Fruit fly (Drosophila melanogaster) whole organism, embryonic: ENCODE measurements around the gene Tim9b.
A peak's percentile ranks its signal among the peaks of the same experiment; 100 is the strongest.

Experiments
- Antp ChIP-seq: fragments of 200-800 bp; sonication (Bioruptor generic); optimal IDR thresholded peaks from 3 replicates; lab custom pipeline; 2016; ENCODE audit warnings: missing biosample characterization, missing genetic modification characterization
- Awh ChIP-seq: fragments of 200-800 bp; sonication (Bioruptor generic); IDR thresholded peaks from 2 replicates; pipeline ENCODE4, ENCODE4 v1.3.6; 2022; ENCODE audit warnings: missing biosample characterization, missing genetic modification characterization
- C15 ChIP-seq: fragments of 200-800 bp; sonication (Bioruptor generic); IDR thresholded peaks from 3 replicates; pipeline ENCODE4 v1.3.6; 2022; ENCODE audit warnings: missing biosample characterization, missing genetic modification characterization
- CG10366 ChIP-seq: fragments of 200-800 bp; sonication (Bioruptor generic); IDR thresholded peaks from 2 replicates; pipeline ENCODE4 v1.3.6; 2022; ENCODE audit warnings: missing biosample characterization, missing genetic modification characterization
- CG11398 ChIP-seq: fragments of 200-800 bp; sonication (Bioruptor generic); optimal IDR thresholded peaks from 2 replicates; lab custom pipeline; 2016; ENCODE audit warnings: missing biosample characterization, missing genetic modification characterization
- CG11696 ChIP-seq: fragments of 200-800 bp; sonication (Bioruptor generic); IDR thresholded peaks from 2 replicates; pipeline ENCODE4 v1.3.6; 2022; ENCODE audit warnings: missing biosample characterization, missing genetic modification characterization
- CG11723 ChIP-seq: fragments of 200-800 bp; sonication (Bioruptor generic); optimal IDR thresholded peaks from 2 replicates; lab custom pipeline; 2017; ENCODE audit warnings: missing biosample characterization, mild to moderate bottlenecking, missing genetic modification characterization
- CG12104 ChIP-seq: fragments of 200-800 bp; sonication (Bioruptor generic); optimal IDR thresholded peaks from 3 replicates; lab custom pipeline; 2016; ENCODE audit warnings: missing biosample characterization, missing genetic modification characterization
- CG13424 ChIP-seq: fragments of 200-800 bp; sonication (Bioruptor generic); optimal IDR thresholded peaks from 2 replicates; lab custom pipeline; 2019; ENCODE audit warnings: missing biosample characterization, mild to moderate bottlenecking, missing genetic modification characterization, moderate library complexity
- CG14441 ChIP-seq: fragments of 200-800 bp; sonication (Bioruptor generic); IDR thresholded peaks from 2 replicates; pipeline ENCODE4 v1.3.6; 2022; ENCODE audit warnings: missing biosample characterization, missing genetic modification characterization
- CG15514 ChIP-seq: fragments of 200-800 bp; sonication (Bioruptor generic); optimal IDR thresholded peaks from 3 replicates; lab custom pipeline; 2017; ENCODE audit warnings: missing biosample characterization, missing genetic modification characterization, mild to moderate bottlenecking, moderate library complexity, missing genetic modification reagents
- CG16779 ChIP-seq: fragments of 200-800 bp; sonication (Bioruptor generic); IDR thresholded peaks from 2 replicates; pipeline ENCODE4 v1.3.6; 2022; ENCODE audit warnings: missing biosample characterization, missing genetic modification characterization
- CG16815 ChIP-seq: fragments of 200-800 bp; sonication (Bioruptor generic); optimal IDR thresholded peaks from 3 replicates; lab custom pipeline; 2017; ENCODE audit warnings: missing biosample characterization, mild to moderate bottlenecking, missing genetic modification characterization
- CG16863 ChIP-seq: fragments of 200-800 bp; sonication (Bioruptor generic); optimal IDR thresholded peaks from 3 replicates; lab custom pipeline; 2016; ENCODE audit warnings: missing biosample characterization, missing genetic modification characterization
- CG17328 ChIP-seq: fragments of 200-800 bp; sonication (Bioruptor generic); IDR thresholded peaks from 2 replicates; pipeline ENCODE4 v1.3.6; 2022; ENCODE audit warnings: missing biosample characterization, missing genetic modification characterization
- CG17829 ChIP-seq: fragments of 200-800 bp; optimal IDR thresholded peaks from 2 replicates; lab custom pipeline; 2019; ENCODE audit warnings: missing biosample characterization, mild to moderate bottlenecking, missing genetic modification characterization, moderate library complexity
- CG30403 ChIP-seq: fragments of 200-800 bp; sonication (Bioruptor generic); optimal IDR thresholded peaks from 3 replicates; lab custom pipeline; 2016; ENCODE audit warnings: missing biosample characterization, missing genetic modification characterization
- CG4404 ChIP-seq: fragments of 200-800 bp; sonication (Bioruptor generic); IDR thresholded peaks from 2 replicates; pipeline ENCODE4 v1.3.6; 2022; ENCODE audit warnings: missing biosample characterization, missing genetic modification characterization
- CG4617 ChIP-seq: fragments of 200-800 bp; sonication (Bioruptor generic); optimal IDR thresholded peaks from 3 replicates; lab custom pipeline; 2016; ENCODE audit warnings: missing biosample characterization, missing genetic modification characterization, borderline replicate concordance
- CG6654 ChIP-seq: fragments of 200-800 bp; sonication (Bioruptor generic); optimal IDR thresholded peaks from 2 replicates; lab custom pipeline; 2017; ENCODE audit warnings: missing biosample characterization, mild to moderate bottlenecking, missing genetic modification characterization
- CG6683 ChIP-seq: fragments of 200-800 bp; sonication (Bioruptor generic); optimal IDR thresholded peaks from 2 replicates; lab custom pipeline; 2017; ENCODE audit warnings: missing biosample characterization, mild to moderate bottlenecking, missing genetic modification characterization, missing genetic modification reagents
- CG6791 ChIP-seq: fragments of 200-800 bp; sonication (Bioruptor generic); IDR thresholded peaks from 3 replicates; pipeline ENCODE4 v1.3.6; 2022; ENCODE audit warnings: missing biosample characterization, missing genetic modification characterization; ENCODE audit not compliant: partially characterized antibody
- CG7963 ChIP-seq: fragments of 200-800 bp; sonication (Bioruptor generic); IDR thresholded peaks from 3 replicates; pipeline ENCODE4 v1.3.6; 2022; ENCODE audit warnings: missing biosample characterization, missing genetic modification characterization; ENCODE audit not compliant: partially characterized antibody
- CG7987 ChIP-seq: fragments of 200-800 bp; sonication (Bioruptor generic); optimal IDR thresholded peaks from 2 replicates; lab custom pipeline; 2018; ENCODE audit warnings: missing biosample characterization, mild to moderate bottlenecking, missing genetic modification characterization, moderate library complexity
- Dad ChIP-seq: fragments of 200-800 bp; sonication (Bioruptor generic); optimal IDR thresholded peaks from 3 replicates; lab custom pipeline; 2016; ENCODE audit warnings: missing biosample characterization, missing genetic modification characterization
- Fer1 ChIP-seq: fragments of 200-800 bp; sonication (Bioruptor generic); optimal IDR thresholded peaks from 2 replicates; lab custom pipeline; 2017; ENCODE audit warnings: missing biosample characterization, mild to moderate bottlenecking, missing genetic modification characterization
- MTF-1 ChIP-seq: fragments of 200-800 bp; sonication (Bioruptor generic); optimal IDR thresholded peaks from 2 replicates; lab custom pipeline; 2018; ENCODE audit warnings: missing biosample characterization, mild to moderate bottlenecking, missing genetic modification characterization, borderline replicate concordance
- Meics ChIP-seq: fragments of 200-800 bp; sonication (Bioruptor generic); optimal IDR thresholded peaks from 2 replicates; lab custom pipeline; 2017; ENCODE audit warnings: missing biosample characterization, mild to moderate bottlenecking, missing genetic modification characterization
- Myb ChIP-seq: fragments of 200-800 bp; sonication (Bioruptor generic); optimal IDR thresholded peaks from 2 replicates; lab custom pipeline; 2016; ENCODE audit warnings: missing biosample characterization, missing genetic modification characterization
- NK7.1 ChIP-seq: fragments of 200-800 bp; sonication (Bioruptor generic); optimal IDR thresholded peaks from 3 replicates; lab custom pipeline; 2016; ENCODE audit warnings: missing biosample characterization, missing genetic modification characterization
- Ptx1 ChIP-seq: fragments of 200-800 bp; sonication (Bioruptor generic); IDR thresholded peaks from 2 replicates; pipeline ENCODE4 v1.3.6; 2022; ENCODE audit warnings: missing biosample characterization, missing genetic modification characterization
- ato ChIP-seq: fragments of 200-800 bp; sonication (Bioruptor generic); IDR thresholded peaks from 2 replicates; pipeline ENCODE4 v1.3.6; 2022; ENCODE audit warnings: missing biosample characterization, missing genetic modification characterization; ENCODE audit not compliant: partially characterized antibody
- bsh ChIP-seq, 2 experiments: fragments of 200-800 bp; sonication (Bioruptor generic); optimal IDR thresholded peaks; 2 replicates each; lab custom pipeline; 2017 to 2018; ENCODE audit warnings: mild to moderate bottlenecking in 2 of 2, missing biosample characterization in 2 of 2, missing genetic modification characterization in 2 of 2, moderate library complexity in 1 of 2
- btn ChIP-seq: fragments of 200-800 bp; sonication (Bioruptor generic); optimal IDR thresholded peaks from 2 replicates; lab custom pipeline; 2016; ENCODE audit warnings: missing biosample characterization, missing genetic modification characterization
- cas ChIP-seq: fragments of 200-800 bp; sonication (Bioruptor generic); IDR thresholded peaks from 2 replicates; pipeline ENCODE4 v1.3.6; 2022; ENCODE audit warnings: missing biosample characterization, missing genetic modification characterization
- cg ChIP-seq: fragments of 200-800 bp; sonication (Bioruptor generic); optimal IDR thresholded peaks from 3 replicates; lab custom pipeline; 2019; ENCODE audit warnings: missing biosample characterization, mild to moderate bottlenecking, missing genetic modification characterization, moderate library complexity
- croc ChIP-seq: fragments of 200-800 bp; sonication (Bioruptor generic); conservative IDR thresholded peaks from 3 replicates; pipeline ENCODE4 v1.3.6; 2022; ENCODE audit warnings: missing biosample characterization, missing genetic modification characterization
- disco-r ChIP-seq: fragments of 200-800 bp; sonication (Bioruptor generic); optimal IDR thresholded peaks from 2 replicates; lab custom pipeline; 2016; ENCODE audit warnings: missing biosample characterization, missing genetic modification characterization
- gsb ChIP-seq: fragments of 200-800 bp; sonication (Bioruptor generic); IDR thresholded peaks from 2 replicates; pipeline ENCODE4 v1.3.6; 2022; ENCODE audit warnings: missing biosample characterization, missing genetic modification characterization
- jing ChIP-seq: fragments of 200-800 bp; sonication (Bioruptor generic); optimal IDR thresholded peaks from 2 replicates; lab custom pipeline; 2018; ENCODE audit warnings: missing biosample characterization, mild to moderate bottlenecking, missing genetic modification characterization
- knrl ChIP-seq: fragments of 200-800 bp; sonication (Bioruptor generic); IDR thresholded peaks from 3 replicates; pipeline ENCODE4 v1.3.6; 2022; ENCODE audit warnings: missing biosample characterization, missing genetic modification characterization; ENCODE audit not compliant: partially characterized antibody
- lmd ChIP-seq: fragments of 200-800 bp; sonication (Bioruptor generic); IDR thresholded peaks from 2 replicates; pipeline ENCODE4 v1.3.6; 2022; ENCODE audit warnings: missing biosample characterization, missing genetic modification characterization
- nmo ChIP-seq: fragments of 200-800 bp; sonication (Bioruptor generic); optimal IDR thresholded peaks from 2 replicates; lab custom pipeline; 2018; ENCODE audit warnings: missing biosample characterization, mild to moderate bottlenecking, missing genetic modification characterization, moderate library complexity
- nom ChIP-seq: fragments of 200-800 bp; sonication (Bioruptor generic); optimal IDR thresholded peaks from 2 replicates; lab custom pipeline; 2017; ENCODE audit warnings: missing biosample characterization, missing genetic modification characterization, mild to moderate bottlenecking, moderate library complexity, missing genetic modification reagents
- repo ChIP-seq: fragments of 200-800 bp; sonication (Bioruptor generic); optimal IDR thresholded peaks from 2 replicates; lab custom pipeline; 2016; ENCODE audit warnings: missing biosample characterization, missing genetic modification characterization
- seq ChIP-seq: fragments of 200-800 bp; sonication (Bioruptor generic); IDR thresholded peaks from 2 replicates; pipeline ENCODE4 v1.3.6; 2022; ENCODE audit warnings: missing biosample characterization, missing genetic modification characterization
- slbo ChIP-seq: fragments of 200-800 bp; sonication (Bioruptor generic); IDR thresholded peaks from 2 replicates; pipeline ENCODE4 v1.3.6; 2022; ENCODE audit warnings: missing biosample characterization, missing genetic modification characterization
- sr ChIP-seq: fragments of 200-800 bp; sonication (Bioruptor generic); IDR thresholded peaks from 3 replicates; pipeline ENCODE4 v1.3.6; 2022; ENCODE audit warnings: missing biosample characterization, missing genetic modification characterization
- tna ChIP-seq: fragments of 200-800 bp; sonication (Bioruptor generic); IDR thresholded peaks from 2 replicates; pipeline ENCODE4 v1.3.6; 2022; ENCODE audit warnings: missing biosample characterization, missing genetic modification characterization; ENCODE audit not compliant: partially characterized antibody
- wor ChIP-seq: fragments of 200-800 bp; sonication (Bioruptor generic); IDR thresholded peaks from 2 replicates; pipeline ENCODE4 v1.3.6; 2022; ENCODE audit warnings: missing biosample characterization, missing genetic modification characterization
- zfh2 ChIP-seq: fragments of 200-800 bp; sonication (Bioruptor generic); optimal IDR thresholded peaks from 2 replicates; lab custom pipeline; 2016; ENCODE audit warnings: missing biosample characterization, missing genetic modification characterization

Tim9b gene

DNA sequence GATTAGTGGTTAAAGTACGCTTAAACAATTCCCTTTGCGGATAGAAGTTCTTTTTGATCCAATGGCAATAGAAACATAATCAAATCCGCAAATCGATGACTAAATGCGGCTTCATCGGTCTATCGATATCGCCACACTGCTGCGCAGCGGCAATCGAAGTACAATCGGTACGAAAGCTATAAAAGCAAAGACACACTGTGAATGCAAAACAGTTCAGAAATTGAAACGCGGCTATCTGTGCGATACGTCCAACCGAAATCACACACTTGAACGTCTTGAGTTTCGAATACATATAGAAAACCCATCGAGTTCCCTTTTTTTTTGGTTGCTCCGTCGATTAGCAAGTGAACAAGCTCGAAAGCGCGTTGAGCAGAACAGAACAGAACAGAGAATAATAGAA, 13.3 kb downstream of the Tim9b start, which contains the start of gene CG14207 (continued):
- no peak for TF ChIP-seq croc (GFP tag; lab: Robert Waterston, UW)
- TF ChIP-seq tna (GFP tag; lab: Robert Waterston, UW), result peak; percentile 88
- peak in 1 of 2 experiments; percentile 9 for TF ChIP-seq bsh (GFP tag; optimal IDR thresholded peaks at IDR 0.05; lab: Kevin White, UChicago)
- no peak for TF ChIP-seq disco-r (GFP tag; lab: Kevin White, UChicago)
- TF ChIP-seq Awh (GFP tag; lab: Robert Waterston, UW), result no peak
- TF ChIP-seq seq (GFP tag; lab: Robert Waterston, UW), result no peak
- TF ChIP-seq wor (GFP tag; lab: Robert Waterston, UW), result no peak
- TF ChIP-seq slbo (GFP tag; lab: Robert Waterston, UW), result peak; percentile 41; the same call in 1 of the 2 replicates
- TF ChIP-seq Meics (GFP tag; lab: Kevin White, UChicago), result peak; percentile 8
- no peak for TF ChIP-seq repo
- TF ChIP-seq CG6683, result no peak
- no peak for TF ChIP-seq cas (GFP tag; lab: Robert Waterston, UW)
- peak; percentile 9 for TF ChIP-seq MTF-1 (GFP tag; lab: Kevin White, UChicago)
- TF ChIP-seq CG30403 (GFP tag; lab: Kevin White, UChicago), result no peak
- peak; percentile 44 for TF ChIP-seq CG15514 (GFP tag; lab: Kevin White, UChicago)
- no peak for TF ChIP-seq nom
- 0 out of 2 replicates have a peak, but pooled peaks have one; percentile 40 for TF ChIP-seq CG16779 (GFP tag; lab: Robert Waterston, UW)
- no peak for TF ChIP-seq CG11398 (GFP tag; lab: Kevin White, UChicago)
- TF ChIP-seq CG13424 (tag; lab: Kevin White, UChicago), result no peak
- TF ChIP-seq lmd, result no peak
- peak; percentile 82 for TF ChIP-seq ato
- peak; percentile 47; the same call in 1 of the 3 replicates for TF ChIP-seq knrl
- 0 out of 2 replicates have a peak, but pooled peaks have one; percentile 8 for TF ChIP-seq gsb (GFP tag; lab: Robert Waterston, UW)
- TF ChIP-seq Fer1, result peak; percentile 28
- TF ChIP-seq Antp (GFP tag; lab: Kevin White, UChicago), result no peak
- no peak for TF ChIP-seq btn
- no peak for TF ChIP-seq CG16815 (GFP tag; lab: Kevin White, UChicago)
- TF ChIP-seq CG12104 (GFP tag; lab: Kevin White, UChicago), result no peak
- no peak for TF ChIP-seq Ptx1 (GFP tag; lab: Robert Waterston, UW)
- peak; percentile 82 for TF ChIP-seq CG6791 (GFP tag; lab: Robert Waterston, UW)
- TF ChIP-seq CG7987 (GFP tag; lab: Kevin White, UChicago), result peak; percentile 26
- peak; percentile 0 for TF ChIP-seq cg
- no peak for TF ChIP-seq CG17328 (GFP tag; lab: Robert Waterston, UW)
- peak; percentile 28 for TF ChIP-seq Myb (GFP tag; lab: Kevin White, UChicago)
- TF ChIP-seq CG11696 (GFP tag; lab: Robert Waterston, UW), result no peak
- peak; percentile 87 for TF ChIP-seq CG7963 (GFP tag; lab: Robert Waterston, UW)
- TF ChIP-seq CG4404 (GFP tag; lab: Robert Waterston, UW), result no peak
- no peak for TF ChIP-seq zfh2 (GFP tag; lab: Kevin White, UChicago)
- no peak for TF ChIP-seq jing (GFP tag; lab: Kevin White, UChicago)
- no peak for TF ChIP-seq CG16863
- no peak for TF ChIP-seq CG14441 (GFP tag; lab: Robert Waterston, UW)
- no peak for TF ChIP-seq NK7.1 (GFP tag; lab: Kevin White, UChicago)
- 0 out of 3 replicates have a peak, but pooled peaks have one; percentile 12 for TF ChIP-seq sr (GFP tag; lab: Robert Waterston, UW)
- no peak for TF ChIP-seq CG4617 (GFP tag; lab: Kevin White, UChicago)
- no peak for TF ChIP-seq CG17829 (tag; lab: Kevin White, UChicago)
- no peak for TF ChIP-seq nmo
- TF ChIP-seq Dad, result no peak
- no peak for TF ChIP-seq CG10366 (GFP tag; lab: Robert Waterston, UW)
- no peak for TF ChIP-seq CG11723 (GFP tag; lab: Kevin White, UChicago)
- TF ChIP-seq C15, result no peak
- no peak for TF ChIP-seq CG6654 (GFP tag; lab: Kevin White, UChicago)
